Worm (Caenorhabditis elegans): Measurements from ENCODE around the gene T01B4.3.

The T01B4.3 gene

ce11 chrX:16289635-16290034 lies 27.9 kb downstream of the T01B4.3 start:
- TF ChIP-seq vab-15 (tag; optimal IDR thresholded peaks at IDR 0.05) (no peak), nhr-84 (tag; optimal IDR thresholded peaks at IDR 0.05) (no peak), snpc-4 (tag; optimal IDR thresholded peaks at IDR 0.05) (peak; percentile 91)

ce11 chrX:16285151-16285550 lies 32.4 kb downstream of the T01B4.3 start:
- TF ChIP-seq C04F5.9 (tag; optimal IDR thresholded peaks at IDR 0.05) (no peak), nhr-71 (tag; optimal IDR thresholded peaks at IDR 0.05) (peak; percentile 8), elt-2 (tag; optimal IDR thresholded peaks at IDR 0.05) (no peak), ceh-63 (GFP tag; optimal IDR thresholded peaks at IDR 0.05) (no peak), irx-1 (tag; optimal IDR thresholded peaks at IDR 0.05) (no peak), zip-4 (GFP tag; optimal IDR thresholded peaks at IDR 0.05) (no peak), egl-13 (tag; optimal IDR thresholded peaks at IDR 0.05) (no peak), fkh-8 (tag; optimal IDR thresholded peaks at IDR 0.05) (no peak), rnt-1 (tag; optimal IDR thresholded peaks at IDR 0.05) (no peak), swsn-7 (tag; optimal IDR thresholded peaks at IDR 0.05) (no peak), snu-23 (GFP tag; optimal IDR thresholded peaks at IDR 0.05) (peak; percentile 49), nhr-11 (tag; optimal IDR thresholded peaks at IDR 0.05) (no peak), lsy-2 (tag; optimal IDR thresholded peaks at IDR 0.05) (no peak), sox-4 (tag; optimal IDR thresholded peaks at IDR 0.05) (no peak), nhr-237 (tag; optimal IDR thresholded peaks at IDR 0.05) (no peak), nhr-77 (tag; optimal IDR thresholded peaks at IDR 0.05) (no peak), vab-15 (tag; optimal IDR thresholded peaks at IDR 0.05) (no peak), nhr-20 (tag; optimal IDR thresholded peaks at IDR 0.05) (peak; percentile 4), ceh-82 (tag; optimal IDR thresholded peaks at IDR 0.05) (no peak), nhr-90 (tag; optimal IDR thresholded peaks at IDR 0.05; ENCODE audit: poor library complexity) (peak; percentile 31), elt-3 (tag; optimal IDR thresholded peaks at IDR 0.05) (no peak), lin-14 (GFP tag; optimal IDR thresholded peaks at IDR 0.05) (no peak), mdl-1 (tag; optimal IDR thresholded peaks at IDR 0.05) (no peak), ets-5 (GFP tag; IDR thresholded peaks at IDR 0.05) (no peak), fos-1 (tag; optimal IDR thresholded peaks at IDR 0.05) (no peak), nhr-47 (tag; optimal IDR thresholded peaks at IDR 0.05) (peak; percentile 35), dpl-1 (GFP tag; optimal IDR thresholded peaks at IDR 0.05) (no peak), nhr-19 (GFP tag; conservative IDR thresholded peaks at IDR 0.05) (0 out of 2 replicates have a peak, but pooled peaks have one; percentile 13), aly-2 (tag; optimal IDR thresholded peaks at IDR 0.05) (no peak), lin-39 (tag; optimal IDR thresholded peaks at IDR 0.05) (no peak), ces-1 (GFP tag; optimal IDR thresholded peaks at IDR 0.05) (no peak), nhr-84 (tag; optimal IDR thresholded peaks at IDR 0.05) (no peak), C16A3.4 (tag; optimal IDR thresholded peaks at IDR 0.05) (no peak), unc-130 (tag; optimal IDR thresholded peaks at IDR 0.05) (no peak), ztf-11 (tag; optimal IDR thresholded peaks at IDR 0.05) (no peak), hpl-2 (GFP tag; optimal IDR thresholded peaks at IDR 0.05) (no peak), unc-30 (tag; optimal IDR thresholded peaks at IDR 0.05) (no peak), nhr-76 (tag; optimal IDR thresholded peaks at IDR 0.05) (no peak), nhr-28 (tag; optimal IDR thresholded peaks at IDR 0.05) (no peak), lin-35 (GFP tag; optimal IDR thresholded peaks at IDR 0.05) (peak in 1 of 2 experiments; percentile 16), unc-86 (tag; optimal IDR thresholded peaks at IDR 0.05) (no peak), egl-27 (tag; optimal IDR thresholded peaks at IDR 0.05) (no peak), nhr-85 (tag) (peak; percentile 6), F16B12.6 (tag; optimal IDR thresholded peaks at IDR 0.05) (no peak)

All from whole organism, L1 larva.